Fruit fly (Drosophila melanogaster): ENCODE data around the gene RhoGAP18B.

dm6 chrX:19164726-19165125 is 2.2 kb downstream of the RhoGAP18B start:
- TF ChIP-seq ovo (GFP tag; optimal IDR thresholded peaks at IDR 0.05) (no peak), cnc (optimal IDR thresholded peaks at IDR 0.05) (no peak), CG7101 (tag; optimal IDR thresholded peaks at IDR 0.05) (no peak)
